Fruit fly (Drosophila melanogaster) whole organism: ENCODE measurements around the gene SCCRO.

ENCODE experiments used
- EcR ChIP-seq, 2 experiments: fragments of >200 bp; optimal IDR thresholded peaks; 2 replicates each; lab custom pipeline; 2017; ENCODE audit warnings: missing biosample characterization in 2 of 2, missing genetic modification characterization in 2 of 2, missing genetic modification reagents in 2 of 2
- pan ChIP-seq: fragments of >200 bp; optimal IDR thresholded peaks from 2 replicates; lab custom pipeline; 2017
- psq ChIP-seq: fragments of >200 bp; optimal IDR thresholded peaks from 2 replicates; lab custom pipeline; 2017
- usp ChIP-seq: fragments of >200 bp; optimal IDR thresholded peaks from 2 replicates; lab custom pipeline; 2017; ENCODE audit warnings: missing biosample characterization, missing genetic modification characterization, mixed read lengths

dm6 chr3L:15590803-15591597 is 27.8 kb downstream of the SCCRO start:
- TF ChIP-seq EcR (GFP tag; optimal IDR thresholded peaks at IDR 0.05; lab: Kevin White, UChicago) (no peak), pan (no peak), usp (no peak), psq (lab: Kevin White, UChicago) (no peak)
